Worm (Caenorhabditis elegans) whole organism, dauer: ENCODE data around the gene F19C7.4.

ENCODE experiments used
- unc-62 ChIP-seq: sonication (generic microtip); optimal IDR thresholded peaks from 2 replicates; lab custom pipeline; 2017; ENCODE audit warnings: missing biosample characterization, missing genetic modification reagents, missing genetic modification characterization

The F19C7.4 gene

DNA sequence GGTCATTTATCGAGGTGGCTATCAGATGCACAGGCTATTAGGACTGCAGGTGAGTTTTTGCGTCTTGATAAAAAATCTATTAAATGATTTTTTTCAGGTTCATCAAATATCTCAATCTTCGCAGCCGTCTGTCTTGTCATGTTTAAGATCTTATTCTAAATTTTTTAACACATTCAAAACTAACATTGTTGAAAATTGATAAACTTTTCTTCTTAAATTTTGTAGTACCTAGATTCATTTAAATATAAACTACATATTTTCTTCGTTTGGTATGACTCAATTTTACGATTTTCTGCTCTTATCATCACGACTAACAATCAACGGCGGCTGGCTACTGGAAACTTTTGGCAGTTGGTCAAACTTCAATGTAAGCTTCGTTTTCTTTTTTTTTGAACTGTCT is at the start of gene F19C7.4:
TSS of gene F19C7.4 (plus strand) at position 301 of the 400 bp plus-strand sequence.
- no peak for TF ChIP-seq unc-62 (GFP tag; lab: Kevin White, UChicago)

DNA sequence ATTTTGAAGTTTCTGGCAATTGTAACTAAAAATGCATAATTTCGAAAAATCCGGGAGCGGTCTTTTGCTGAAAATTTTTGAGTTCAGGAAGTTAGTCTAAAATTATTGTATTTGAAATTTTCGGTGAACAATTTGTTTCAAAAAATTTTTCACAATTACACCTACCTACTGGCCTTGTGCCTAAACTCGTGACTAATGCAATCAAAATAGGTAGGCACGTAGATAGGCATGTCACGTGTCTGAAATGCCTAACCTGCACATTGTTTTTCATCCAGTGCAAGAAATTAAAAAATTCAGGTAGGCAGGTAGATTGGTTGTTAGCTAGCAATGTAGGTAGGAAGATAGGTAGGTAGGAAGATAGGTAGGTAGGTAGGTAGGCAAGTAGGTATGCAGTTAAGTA is 45.5 kb upstream of the F19C7.4 start:
- no peak for TF ChIP-seq unc-62 (GFP tag; lab: Kevin White, UChicago)

DNA sequence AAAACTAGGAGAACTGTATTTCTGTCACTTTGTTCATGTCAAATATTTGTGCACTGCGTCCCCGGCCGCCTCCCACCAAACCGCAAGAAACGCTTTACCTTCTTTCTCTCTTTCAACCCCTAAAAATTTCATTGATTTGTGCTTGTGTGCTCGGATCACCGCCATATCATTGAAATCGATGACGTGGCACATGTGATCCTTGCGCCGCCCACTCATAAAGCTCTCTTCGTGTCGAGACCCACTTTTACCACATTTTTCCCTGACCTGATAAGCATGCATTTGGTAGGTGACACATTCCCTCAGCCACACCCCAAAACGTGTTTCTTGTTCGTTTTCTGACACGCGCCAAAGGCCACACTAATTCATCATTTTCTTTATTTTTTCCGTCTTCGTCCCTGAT is 44.9 kb upstream of the F19C7.4 start:
- TF ChIP-seq unc-62 (GFP tag; lab: Kevin White, UChicago) = no peak

DNA sequence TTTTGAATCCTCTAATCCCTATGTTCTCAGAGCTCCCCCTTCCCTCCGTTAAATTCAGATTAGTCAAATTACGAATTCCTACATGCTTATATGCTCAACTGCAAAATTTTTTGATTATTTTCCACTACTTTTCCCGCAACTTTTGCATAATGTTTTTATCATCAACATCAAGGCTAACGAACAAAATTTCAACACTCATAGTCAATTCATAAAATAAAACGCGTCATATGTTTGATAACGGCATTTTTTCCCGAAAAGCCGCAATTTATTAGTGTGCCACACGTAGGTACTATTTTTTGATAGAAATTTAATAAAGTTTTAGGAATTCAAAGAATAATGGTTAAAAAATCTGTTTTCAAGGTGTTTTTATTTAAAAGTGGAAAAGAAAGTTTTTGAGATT is 43.5 kb upstream of the F19C7.4 start:
- no peak for TF ChIP-seq unc-62 (GFP tag; lab: Kevin White, UChicago)

DNA sequence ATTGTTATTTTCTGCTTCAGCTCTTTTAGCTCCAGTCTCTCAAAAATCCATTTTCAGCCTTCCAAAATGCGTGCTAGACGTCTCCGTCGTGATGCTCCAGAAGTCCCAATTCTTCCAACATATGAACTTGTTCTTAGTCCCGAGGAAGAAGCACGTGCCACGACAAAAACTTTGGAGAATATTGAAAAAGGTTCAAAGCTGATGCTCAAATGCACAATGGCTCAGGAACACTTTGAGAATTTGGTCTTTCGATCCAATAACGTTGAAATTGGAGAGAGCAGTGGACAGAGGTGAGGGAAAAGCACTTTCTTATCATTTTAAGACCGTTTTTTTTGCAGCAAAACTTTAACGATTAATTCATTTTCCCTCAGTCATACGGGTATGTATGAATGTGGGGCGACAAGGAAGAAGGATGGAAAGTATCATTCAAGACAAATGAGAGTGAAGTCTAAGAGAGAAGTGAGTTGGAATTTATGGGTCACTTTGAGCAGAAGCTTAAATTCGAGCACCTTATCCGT is 40.0 kb upstream of the F19C7.4 start, which contains the start of gene igeg-1:
TSS of gene igeg-1 (plus strand) at position 51 of the 518 bp plus-strand sequence.
- no peak for TF ChIP-seq unc-62 (GFP tag; lab: Kevin White, UChicago)

DNA sequence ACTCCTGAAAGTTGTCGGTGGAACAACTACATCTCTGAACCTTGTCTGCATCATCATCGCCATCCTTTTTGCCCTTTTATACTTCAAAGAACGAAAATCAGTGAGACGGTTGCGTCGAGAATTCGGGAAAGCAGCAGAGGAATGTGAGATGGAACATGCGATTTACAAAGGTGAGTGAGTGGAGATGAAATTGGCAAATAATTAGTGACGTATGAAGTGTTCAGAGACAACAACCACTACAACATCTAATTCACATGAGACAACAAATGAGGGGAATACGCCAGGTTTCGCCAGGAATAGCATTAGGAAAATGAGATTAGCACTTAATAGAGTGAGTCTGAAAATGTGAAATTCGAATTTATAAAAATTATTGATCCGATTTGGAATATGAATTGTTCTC is 38.1 kb upstream of the F19C7.4 start:
- no peak for TF ChIP-seq unc-62 (GFP tag; lab: Kevin White, UChicago)

DNA sequence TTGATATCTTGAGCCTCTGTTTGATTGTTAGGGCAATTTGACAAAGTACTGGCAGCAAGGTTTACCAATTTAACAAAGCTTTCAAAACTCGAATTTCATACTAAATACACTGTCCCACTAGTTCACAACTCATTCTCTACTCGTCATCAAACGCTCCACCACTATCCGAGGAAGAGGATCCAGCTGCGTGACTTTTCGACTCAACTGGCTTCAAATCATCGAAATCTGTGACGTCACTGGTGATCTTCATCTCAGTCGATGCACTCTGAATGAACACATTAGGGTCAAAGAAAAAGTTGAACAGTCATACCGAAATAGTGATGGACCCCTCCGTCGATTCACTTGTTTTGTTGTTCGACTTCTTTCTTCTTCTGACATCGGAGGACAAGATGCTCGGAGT is 36.8 kb upstream of the F19C7.4 start:
- no peak for TF ChIP-seq unc-62 (GFP tag; lab: Kevin White, UChicago)

DNA sequence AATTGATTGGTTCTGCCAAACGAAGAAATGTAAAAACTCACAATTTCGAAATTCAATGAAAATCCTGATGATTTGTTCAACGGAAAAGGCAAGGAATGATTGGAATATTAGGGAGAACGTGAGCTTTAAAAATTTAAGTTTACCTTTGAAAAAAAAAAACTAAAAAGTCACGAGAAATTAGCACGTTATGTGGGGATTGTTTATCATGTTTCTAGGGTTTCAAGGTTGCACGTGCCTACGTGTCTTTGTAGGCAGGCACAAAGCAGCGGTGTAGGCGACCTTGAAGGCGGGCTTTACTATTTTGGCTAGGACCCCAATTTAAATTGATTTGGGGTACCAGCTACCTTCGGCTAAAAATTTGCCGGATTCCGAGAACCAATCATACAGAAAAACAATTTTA is 35.3 kb upstream of the F19C7.4 start, which contains the start of gene F28E10.4:
TSS of gene F28E10.4 (minus strand) at position 101 of the 400 bp plus-strand sequence.
- TF ChIP-seq unc-62 (GFP tag; lab: Kevin White, UChicago) = no peak

DNA sequence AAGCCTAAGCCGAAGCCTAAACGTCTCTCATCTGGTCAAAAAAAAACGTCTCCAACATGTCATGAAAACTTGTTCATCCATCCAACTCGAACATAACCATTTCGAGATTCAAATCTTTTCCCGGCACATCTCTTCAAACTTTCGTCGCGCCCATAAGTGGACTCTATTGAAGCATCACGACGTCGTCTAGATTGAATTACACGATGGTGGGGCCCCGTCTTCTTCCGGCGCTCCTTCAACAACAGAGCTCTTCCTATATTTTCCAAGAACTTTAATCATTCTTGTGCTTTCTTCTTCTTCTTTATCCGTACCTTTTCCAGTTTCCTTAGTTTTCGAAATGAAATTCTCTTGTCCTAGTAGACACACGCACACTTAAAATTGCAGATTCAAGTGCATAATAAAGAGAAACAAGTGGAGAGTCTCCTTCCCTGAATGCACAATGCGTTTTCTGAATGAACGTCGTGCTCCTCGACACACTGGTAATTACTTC is 34.2 kb upstream of the F19C7.4 start, which contains the start of gene F28E10.1:
TSS of gene F28E10.1 (plus strand) at position 440 of the 490 bp plus-strand sequence.
- no peak for TF ChIP-seq unc-62 (GFP tag; lab: Kevin White, UChicago)

DNA sequence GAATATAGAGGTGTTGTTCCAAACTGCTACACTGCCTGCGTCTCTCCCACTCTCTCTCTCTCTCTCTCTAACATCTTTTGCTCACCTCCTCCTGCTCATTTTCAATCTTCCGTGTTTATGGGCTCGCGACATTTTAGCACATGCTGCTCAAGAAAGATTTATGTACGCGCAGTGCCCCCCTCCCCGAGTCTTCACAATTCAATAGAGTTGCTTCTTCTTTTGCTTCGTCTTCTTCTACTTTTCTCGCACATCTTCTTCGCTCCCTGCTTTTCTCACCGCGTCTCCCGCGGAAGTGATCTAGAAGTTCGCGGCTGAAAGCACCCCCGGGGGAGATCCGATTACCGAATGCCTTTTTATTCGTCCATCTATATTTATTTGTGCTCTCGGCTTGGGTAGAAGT is 32.1 kb upstream of the F19C7.4 start:
- TF ChIP-seq unc-62 (GFP tag; lab: Kevin White, UChicago) = no peak

DNA sequence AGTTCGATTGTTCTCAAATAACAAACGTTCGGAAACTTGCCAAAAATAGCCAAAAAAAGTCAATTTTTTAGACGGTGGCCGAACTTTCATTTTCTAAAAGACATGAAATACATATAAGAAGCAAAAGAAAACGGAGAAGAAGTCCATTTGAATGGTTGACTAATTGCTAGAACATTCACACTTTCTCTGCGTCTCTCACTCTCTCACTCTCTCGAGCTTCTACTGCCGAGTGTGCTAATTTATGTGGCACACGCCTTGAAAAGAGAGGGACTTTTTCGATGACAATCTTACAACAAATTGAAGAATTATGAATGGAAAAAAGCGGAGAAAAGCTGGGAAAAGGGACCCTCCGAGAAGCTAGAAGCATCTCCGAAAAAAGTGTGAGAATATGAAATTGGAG is 28.6 kb upstream of the F19C7.4 start:
- no peak for TF ChIP-seq unc-62 (GFP tag; lab: Kevin White, UChicago)

DNA sequence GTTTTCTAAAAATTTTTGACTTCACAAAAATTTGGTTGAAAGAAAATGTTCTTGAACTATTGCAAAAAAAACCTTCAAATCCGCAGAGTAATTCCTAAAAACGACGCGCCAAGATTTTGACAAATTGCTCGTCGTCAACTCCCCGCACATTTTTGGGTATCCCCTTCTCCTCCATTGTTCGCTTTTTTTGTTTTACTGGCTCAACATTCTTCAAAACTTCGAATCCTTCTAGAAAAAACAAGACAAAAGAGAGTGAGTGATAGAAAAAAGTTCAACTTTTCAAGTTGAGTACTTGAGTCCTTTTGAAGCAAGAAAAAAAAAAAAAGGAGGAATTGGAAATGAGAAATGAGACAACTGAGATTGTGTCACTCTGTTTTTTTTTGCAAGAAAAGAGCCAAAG is 25.8 kb upstream of the F19C7.4 start:
- no peak for TF ChIP-seq unc-62 (GFP tag; lab: Kevin White, UChicago)

DNA sequence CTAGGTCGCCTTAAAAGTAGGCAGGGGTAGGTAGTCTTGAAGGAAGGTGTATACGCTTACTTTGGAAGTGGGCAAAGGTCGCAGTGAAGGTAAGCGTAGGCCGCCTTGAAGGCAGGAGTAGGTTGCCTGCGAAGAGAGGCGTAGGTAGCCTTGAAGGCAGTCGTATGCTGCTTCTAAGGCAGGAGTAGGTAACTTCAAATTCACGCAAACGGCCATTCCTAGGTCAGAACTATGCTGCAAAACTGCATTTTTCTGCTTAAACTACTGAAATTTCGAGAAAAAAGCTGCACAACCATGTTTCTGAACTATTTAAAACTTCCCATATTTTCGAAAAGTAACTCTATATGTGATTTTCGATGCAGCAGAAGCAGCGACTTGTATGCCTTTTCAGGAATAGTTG is 23.2 kb upstream of the F19C7.4 start:
- TF ChIP-seq unc-62 (GFP tag; lab: Kevin White, UChicago) = no peak

DNA sequence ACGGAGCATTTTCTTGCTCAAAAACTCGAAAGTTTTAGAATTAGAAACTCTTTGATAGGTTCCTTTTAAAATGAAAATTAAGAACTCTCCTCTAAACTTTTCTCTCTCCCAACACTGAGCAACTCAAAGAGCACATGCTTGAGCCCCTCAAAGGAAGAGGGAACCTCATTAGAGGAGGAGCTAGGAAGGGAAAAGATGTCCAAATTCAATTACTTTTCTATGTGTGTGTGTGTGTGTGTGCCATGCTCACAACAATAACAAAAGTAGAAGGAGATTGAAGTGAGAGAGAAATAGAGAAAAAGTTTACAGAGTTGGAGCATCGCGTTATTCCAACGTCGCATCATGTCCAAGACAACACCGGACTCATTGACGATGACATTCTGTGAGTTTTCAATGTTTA is 16.7 kb upstream of the F19C7.4 start:
- TF ChIP-seq unc-62 (GFP tag; lab: Kevin White, UChicago) = no peak

DNA sequence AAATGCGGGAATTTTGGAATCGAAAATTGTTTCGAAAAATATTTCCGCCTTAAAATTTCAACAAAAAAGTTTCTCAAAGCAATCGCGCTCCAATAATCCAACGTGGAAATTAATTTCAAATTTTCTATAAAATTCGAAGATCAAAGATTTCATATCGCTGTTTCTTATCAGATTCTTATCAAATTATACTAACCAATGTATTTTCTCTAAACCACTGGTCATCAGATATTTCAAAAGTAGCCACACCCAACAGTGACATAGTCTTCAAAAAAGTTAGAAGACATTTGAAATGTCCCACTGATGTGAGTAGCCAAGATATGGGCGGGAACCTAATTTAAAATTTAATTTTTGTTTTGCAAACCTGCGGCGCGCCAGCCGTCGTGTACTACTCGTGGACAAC is 15.1 kb upstream of the F19C7.4 start:
- no peak for TF ChIP-seq unc-62 (GFP tag; lab: Kevin White, UChicago)

DNA sequence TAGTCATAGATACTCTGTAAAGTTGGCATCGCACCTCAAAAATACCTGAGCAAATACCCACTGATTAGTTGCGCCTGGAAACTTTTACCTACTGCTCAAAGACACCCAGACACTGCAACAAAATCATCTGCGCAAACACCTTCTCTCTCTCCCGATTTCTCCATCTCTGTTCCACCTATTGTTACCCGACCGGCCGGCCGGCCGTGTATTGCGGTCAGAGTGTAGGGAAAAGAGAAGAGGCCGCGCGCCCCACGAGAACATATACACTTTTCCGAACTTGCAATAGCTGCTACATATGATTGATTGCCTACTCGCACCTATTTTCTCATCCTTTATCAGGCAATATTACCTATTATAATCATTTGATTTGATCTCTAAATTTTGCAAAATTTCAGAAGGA is 14.3 kb upstream of the F19C7.4 start:
- no peak for TF ChIP-seq unc-62 (GFP tag; lab: Kevin White, UChicago)

DNA sequence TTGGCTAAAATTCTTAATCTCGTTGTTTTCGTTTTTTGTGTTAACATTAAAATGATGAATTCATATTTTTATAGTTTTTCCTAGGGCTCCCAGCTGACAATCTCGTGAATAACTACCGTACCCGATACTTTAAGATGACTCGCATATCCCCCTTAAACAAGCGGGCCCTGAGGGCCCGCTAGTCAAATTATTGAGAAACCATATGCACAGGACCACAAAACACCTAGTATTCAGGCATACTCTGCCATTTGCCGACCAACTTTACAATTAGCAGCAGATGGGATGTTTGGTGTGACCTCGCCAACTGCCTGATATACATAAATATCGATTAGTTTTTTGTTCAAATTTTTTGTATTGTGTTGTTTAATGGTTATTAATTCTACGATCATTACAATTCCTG is 5.8 kb upstream of the F19C7.4 start, which contains the start of gene F19C7.3:
TSS of gene F19C7.3 (plus strand) at position 301 of the 400 bp plus-strand sequence.
- TF ChIP-seq unc-62 (GFP tag; lab: Kevin White, UChicago) = no peak
